Worm (Caenorhabditis elegans) whole organism, L1 larva: ENCODE measurements around the gene tab-1.

Experiments
- F16B12.6 ChIP-seq: fragments of 150-350 bp; optimal IDR thresholded peaks from 2 replicates; lab custom pipeline; 2014; ENCODE audit warnings: missing biosample characterization, missing genetic modification characterization
- efl-1 ChIP-seq, 4 experiments: fragments of 150-350 bp; optimal IDR thresholded peaks in 3 of 4; peaks in 1 of 4; 1 replicate in 1 of 4; 2 replicates in 3 of 4; lab custom pipeline; 2014; ENCODE audit warnings: missing biosample characterization in 2 of 4, missing genetic modification characterization in 2 of 4, missing genetic modification reagents in 2 of 4
- elt-2 ChIP-seq: sonication (generic microtip); optimal IDR thresholded peaks from 2 replicates; lab custom pipeline; 2016; ENCODE audit warnings: missing genetic modification characterization, mild to moderate bottlenecking, inconsistent platforms, missing compliant biosample characterization, missing genetic modification reagents
- fos-1 ChIP-seq: fragments of 150-350 bp; optimal IDR thresholded peaks from 2 replicates; lab custom pipeline; 2014; ENCODE audit warnings: missing biosample characterization, missing genetic modification characterization
- jun-1 ChIP-seq: fragments of 150-350 bp; optimal IDR thresholded peaks from 2 replicates; lab custom pipeline; 2014; ENCODE audit warnings: missing biosample characterization, missing genetic modification reagents, missing genetic modification characterization
- lsy-2 ChIP-seq, 2 experiments: fragments of 150-350 bp; optimal IDR thresholded peaks; 2 replicates each; lab custom pipeline; 2014; ENCODE audit warnings: missing biosample characterization in 2 of 2, missing genetic modification characterization in 2 of 2
- mdl-1 ChIP-seq, 2 experiments: fragments of 150-350 bp; optimal IDR thresholded peaks; 2 replicates each; lab custom pipeline; 2014 to 2017; ENCODE audit warnings: missing biosample characterization in 2 of 2, missing genetic modification characterization in 2 of 2, inconsistent platforms in 1 of 2
- nhr-12 ChIP-seq: sonication (generic microtip); optimal IDR thresholded peaks from 2 replicates; lab custom pipeline; 2017; ENCODE audit warnings: missing biosample characterization, missing genetic modification characterization
- nhr-237 ChIP-seq: fragments of 150-350 bp; optimal IDR thresholded peaks from 2 replicates; lab custom pipeline; 2014; ENCODE audit warnings: missing biosample characterization, missing genetic modification characterization
- sptf-1 ChIP-seq: fragments of 150-350 bp; optimal IDR thresholded peaks from 2 replicates; lab custom pipeline; 2014; ENCODE audit warnings: missing biosample characterization, missing genetic modification characterization
- tbx-2 ChIP-seq: sonication (generic microtip); optimal IDR thresholded peaks from 2 replicates; lab custom pipeline; 2016; ENCODE audit warnings: missing genetic modification characterization, missing compliant biosample characterization
- tlp-1 ChIP-seq: fragments of 150-350 bp; optimal IDR thresholded peaks from 2 replicates; lab custom pipeline; 2014; ENCODE audit warnings: missing biosample characterization, missing genetic modification characterization
- zag-1 ChIP-seq: fragments of 150-350 bp; optimal IDR thresholded peaks from 2 replicates; lab custom pipeline; 2014; ENCODE audit warnings: missing biosample characterization, missing genetic modification characterization

- TF ChIP-seq tbx-2 (tag; lab: Kevin White, UChicago) (peak; percentile 15), mdl-1 (tag; optimal IDR thresholded peaks at IDR 0.05; lab: Kevin White, UChicago) (peak in 1 of 2 experiments; percentile 17), elt-2 (tag; lab: Kevin White, UChicago) (no peak), efl-1 (optimal IDR thresholded peaks at IDR 0.05; lab: Kevin White, UChicago) (peak; percentile 31 to 43), efl-1 (GFP tag; optimal IDR thresholded peaks at IDR 0.05 in 1 of 2; lab: Kevin White, UChicago) (peak; percentile 42 to 90), tlp-1 (tag; lab: Kevin White, UChicago) (no peak), F16B12.6 (tag; lab: Kevin White, UChicago) (no peak), fos-1 (tag; lab: Kevin White, UChicago) (no peak), nhr-12 (tag; lab: Kevin White, UChicago) (no peak), jun-1 (peak; percentile 51), zag-1 (no peak), lsy-2 (tag; optimal IDR thresholded peaks at IDR 0.05; lab: Kevin White, UChicago) (peak; percentile 49 to 75), sptf-1 (tag; lab: Kevin White, UChicago) (no peak), nhr-237 (tag; lab: Kevin White, UChicago) (no peak)
Observed at ce11 chrII:6782738-6783163, 20.4 kb upstream of the tab-1 start.
